Fruit fly (Drosophila melanogaster) whole organism, adult: ENCODE data around the gene Wbp2.

ENCODE experiments used
- CG11617 ChIP-seq: fragments of 200-800 bp; sonication (Bioruptor generic); optimal IDR thresholded peaks from 2 replicates; lab custom pipeline; 2017; ENCODE audit warnings: mild to moderate bottlenecking, missing biosample characterization, missing genetic modification reagents, missing genetic modification characterization
- CG12768 ChIP-seq: fragments of 200-800 bp; sonication (Bioruptor generic); optimal IDR thresholded peaks from 2 replicates; lab custom pipeline; 2017; ENCODE audit warnings: missing biosample characterization, missing genetic modification characterization, mild to moderate bottlenecking, moderate library complexity, missing genetic modification reagents
- CG14711 ChIP-seq: fragments of 200-800 bp; sonication (Bioruptor generic); optimal IDR thresholded peaks from 2 replicates; lab custom pipeline; 2018; ENCODE audit warnings: missing biosample characterization, mild to moderate bottlenecking, missing genetic modification characterization, moderate library complexity
- CG1620 ChIP-seq: fragments of 200-800 bp; sonication (Bioruptor generic); optimal IDR thresholded peaks from 2 replicates; lab custom pipeline; 2016; ENCODE audit warnings: missing biosample characterization, missing genetic modification characterization
- CG33017 ChIP-seq: fragments of 200-800 bp; sonication (Bioruptor generic); optimal IDR thresholded peaks from 2 replicates; lab custom pipeline; 2018; ENCODE audit warnings: missing biosample characterization, mild to moderate bottlenecking, missing genetic modification characterization, moderate library complexity
- CG5204 ChIP-seq: fragments of 200-800 bp; sonication (Bioruptor generic); optimal IDR thresholded peaks from 2 replicates; lab custom pipeline; 2016; ENCODE audit warnings: missing biosample characterization, missing genetic modification characterization
- CG7045 ChIP-seq: fragments of 200-800 bp; sonication (Bioruptor generic); optimal IDR thresholded peaks from 2 replicates; lab custom pipeline; 2017; ENCODE audit warnings: missing biosample characterization, mild to moderate bottlenecking, missing genetic modification characterization
- CG7101 ChIP-seq: fragments of 200-800 bp; sonication (Bioruptor generic); optimal IDR thresholded peaks from 2 replicates; lab custom pipeline; 2018; ENCODE audit warnings: missing biosample characterization, mild to moderate bottlenecking, missing genetic modification characterization, moderate library complexity
- Clk ChIP-seq: fragments of 200-800 bp; sonication (Bioruptor generic); optimal IDR thresholded peaks from 2 replicates; lab custom pipeline; 2017; ENCODE audit warnings: missing biosample characterization, missing genetic modification characterization
- Crg-1 ChIP-seq: fragments of 200-800 bp; sonication (Bioruptor generic); optimal IDR thresholded peaks from 2 replicates; lab custom pipeline; 2016; ENCODE audit warnings: missing biosample characterization, missing genetic modification characterization
- Hr96 ChIP-seq: fragments of 200-800 bp; sonication (Bioruptor generic); optimal IDR thresholded peaks from 2 replicates; lab custom pipeline; 2016; ENCODE audit warnings: missing biosample characterization, missing genetic modification characterization
- Mnt ChIP-seq: fragments of 200-800 bp; sonication (Bioruptor generic); optimal IDR thresholded peaks from 2 replicates; lab custom pipeline; 2016; ENCODE audit warnings: missing biosample characterization, mild to moderate bottlenecking, missing genetic modification characterization
- bab1 ChIP-seq: fragments of 200-800 bp; sonication (Bioruptor generic); optimal IDR thresholded peaks from 3 replicates; lab custom pipeline; 2019; ENCODE audit warnings: missing biosample characterization, mild to moderate bottlenecking, missing genetic modification characterization, moderate library complexity
- cic ChIP-seq: fragments of 200-800 bp; sonication (Bioruptor generic); optimal IDR thresholded peaks from 2 replicates; lab custom pipeline; 2017; ENCODE audit warnings: missing biosample characterization, mild to moderate bottlenecking, missing genetic modification characterization, moderate library complexity
- cnc ChIP-seq, 2 experiments: fragments of >200 bp; optimal IDR thresholded peaks; 2 replicates each; lab custom pipeline; 2017
- kay ChIP-seq: fragments of 200-800 bp; sonication (Bioruptor generic); peaks from one replicate; lab custom pipeline; 2016; ENCODE audit warnings: missing biosample characterization, missing genetic modification characterization, borderline replicate concordance
- ovo ChIP-seq: fragments of 200-800 bp; sonication (Bioruptor generic); optimal IDR thresholded peaks from 2 replicates; lab custom pipeline; 2016; ENCODE audit warnings: missing biosample characterization, missing genetic modification characterization
- pad ChIP-seq: fragments of 200-800 bp; sonication (Bioruptor generic); optimal IDR thresholded peaks from 3 replicates; lab custom pipeline; 2017; ENCODE audit warnings: missing biosample characterization, missing genetic modification characterization, mild to moderate bottlenecking, moderate library complexity, missing genetic modification reagents
- tj ChIP-seq: fragments of 200-800 bp; sonication (Bioruptor generic); optimal IDR thresholded peaks from 3 replicates; lab custom pipeline; 2017; ENCODE audit warnings: missing biosample characterization, mild to moderate bottlenecking, missing genetic modification characterization, moderate library complexity
- toe ChIP-seq: fragments of 200-800 bp; sonication (Bioruptor generic); optimal IDR thresholded peaks from 2 replicates; lab custom pipeline; 2016; ENCODE audit warnings: missing biosample characterization, missing genetic modification characterization

Wbp2 gene

DNA sequence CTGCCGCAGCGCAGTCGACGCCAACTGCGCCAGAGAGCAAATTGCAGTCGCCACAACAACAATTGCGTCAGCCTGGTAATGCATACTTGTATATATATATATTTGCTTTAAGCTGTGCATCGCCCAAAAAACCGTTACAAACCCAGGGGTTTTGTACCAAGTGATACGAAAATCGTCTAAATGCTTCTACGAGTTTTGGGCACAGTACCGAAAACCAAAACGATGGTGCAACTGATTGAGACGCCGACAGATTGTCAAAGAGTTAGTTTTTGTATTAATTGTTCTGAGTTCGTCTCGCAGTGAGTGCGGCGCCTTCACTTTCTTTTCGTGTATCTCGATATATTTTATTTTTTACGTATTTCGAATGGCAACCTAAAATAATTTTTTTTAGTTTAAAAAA lies 35.2 kb upstream of the Wbp2 start:
- TF ChIP-seq kay (GFP tag; lab: Kevin White, UChicago), result no peak
- no peak for TF ChIP-seq ovo (GFP tag; lab: Kevin White, UChicago)
- TF ChIP-seq CG7101 (tag; lab: Kevin White, UChicago), result no peak
- no peak for TF ChIP-seq CG12768
- TF ChIP-seq pad (GFP tag; lab: Kevin White, UChicago), result peak; percentile 79
- TF ChIP-seq bab1 (GFP tag; lab: Kevin White, UChicago), result peak; percentile 44

DNA sequence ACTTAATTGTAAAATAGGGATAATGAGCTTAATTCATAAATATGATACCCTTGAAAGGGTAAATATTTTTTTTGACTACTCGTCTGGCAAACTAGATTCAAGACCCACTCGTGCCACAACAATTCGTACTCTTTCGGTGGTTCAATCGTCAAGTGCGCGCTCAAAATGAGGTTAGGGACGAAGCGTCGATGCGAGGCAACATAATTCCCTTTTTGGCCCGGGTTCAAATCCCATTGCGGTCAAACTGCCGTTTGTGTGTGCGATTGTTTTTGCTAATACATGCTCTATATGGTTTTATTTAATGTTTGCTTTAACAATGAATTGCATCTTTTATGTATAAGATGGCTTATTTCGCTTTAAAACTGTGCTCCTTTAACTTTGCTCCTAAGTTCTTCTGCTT lies 34.2 kb upstream of the Wbp2 start:
- TF ChIP-seq tj, result no peak
- TF ChIP-seq kay (GFP tag; lab: Kevin White, UChicago), result no peak
- TF ChIP-seq CG5204 (GFP tag; lab: Kevin White, UChicago), result no peak
- TF ChIP-seq bab1 (GFP tag; lab: Kevin White, UChicago), result peak; percentile 26

DNA sequence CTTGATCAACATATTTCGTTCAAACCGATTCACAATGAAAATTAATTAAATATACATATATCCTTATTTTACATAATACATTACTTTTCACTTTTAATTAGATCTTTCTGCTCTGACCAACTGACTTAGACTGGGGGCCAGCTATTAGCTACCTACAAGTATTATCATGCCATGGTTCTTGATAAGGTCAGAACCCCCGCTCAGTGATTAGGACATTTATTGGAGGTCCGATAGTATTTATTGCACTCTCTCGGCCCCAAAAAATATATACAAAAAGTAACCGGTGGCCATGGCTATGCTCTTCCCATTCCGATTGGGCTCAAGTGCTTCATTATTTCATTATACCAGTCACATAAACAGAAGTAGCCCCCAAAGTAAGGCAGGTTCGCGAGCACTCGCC lies 22.3 kb upstream of the Wbp2 start:
- TF ChIP-seq bab1 (GFP tag; lab: Kevin White, UChicago) (no peak), Mnt (GFP tag; lab: Kevin White, UChicago) (no peak), cnc (optimal IDR thresholded peaks at IDR 0.05; lab: Kevin White, UChicago) (no peak), ovo (GFP tag; lab: Kevin White, UChicago) (no peak), CG14711 (tag; lab: Kevin White, UChicago) (no peak), pad (GFP tag; lab: Kevin White, UChicago) (no peak), kay (GFP tag; lab: Kevin White, UChicago) (no peak), toe (GFP tag; lab: Kevin White, UChicago) (no peak), CG1620 (GFP tag; lab: Kevin White, UChicago) (no peak), CG11617 (GFP tag; lab: Kevin White, UChicago) (no peak), CG7101 (tag; lab: Kevin White, UChicago) (no peak), CG12768 (no peak), Clk (GFP tag; lab: Kevin White, UChicago) (no peak)

DNA sequence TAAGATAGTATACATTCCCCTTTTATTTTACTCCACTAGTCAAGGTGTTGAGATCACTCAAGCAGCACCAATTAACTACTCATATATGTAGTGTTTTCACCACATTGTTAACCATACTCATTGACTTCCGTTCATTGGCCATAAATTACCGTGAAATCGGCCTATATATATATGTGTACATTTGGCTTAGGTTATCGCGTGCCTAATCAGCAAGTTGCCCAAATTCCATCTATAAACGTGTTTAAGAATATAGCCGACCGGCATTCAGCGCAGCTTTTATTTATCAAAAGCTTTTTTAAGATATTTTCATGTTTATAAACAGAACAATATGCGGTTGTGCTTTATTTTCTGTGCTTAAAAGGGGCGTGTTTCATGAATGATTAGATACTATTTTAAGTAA lies 21.4 kb upstream of the Wbp2 start:
- TF ChIP-seq Clk (GFP tag; lab: Kevin White, UChicago) (no peak), CG1620 (GFP tag; lab: Kevin White, UChicago) (no peak), pad (GFP tag; lab: Kevin White, UChicago) (no peak), CG5204 (GFP tag; lab: Kevin White, UChicago) (no peak), CG12768 (no peak)

DNA sequence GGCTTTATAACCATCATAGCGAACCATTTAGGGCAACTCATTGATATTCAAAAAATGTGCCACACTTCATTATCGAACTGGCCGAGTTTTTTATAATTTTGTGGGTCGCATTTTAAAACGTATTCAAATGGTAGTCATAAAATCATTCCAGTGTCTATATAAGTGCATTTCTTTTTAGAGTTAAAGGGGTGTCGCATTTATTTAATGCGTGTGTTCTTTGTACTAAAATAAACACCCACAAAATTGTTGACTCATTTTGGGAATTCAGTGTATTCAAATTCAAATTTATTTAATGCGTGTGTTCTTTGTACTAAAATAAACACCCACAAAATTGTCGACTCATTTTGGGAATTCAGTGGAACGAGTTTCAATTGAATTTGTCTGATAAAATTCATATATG lies 19.5 kb upstream of the Wbp2 start:
- no peak for TF ChIP-seq toe (GFP tag; lab: Kevin White, UChicago)
- no peak for TF ChIP-seq CG33017 (tag; lab: Kevin White, UChicago)
- peak; percentile 77 for TF ChIP-seq kay (GFP tag; lab: Kevin White, UChicago)
- TF ChIP-seq cic, result no peak

dm6 chr3L:12831290-12831952 lies 18.5 kb upstream of the Wbp2 start:
- TF ChIP-seq cnc (optimal IDR thresholded peaks at IDR 0.05; lab: Kevin White, UChicago) (no peak), CG12768 (no peak), kay (GFP tag; lab: Kevin White, UChicago) (no peak), CG7101 (tag; lab: Kevin White, UChicago) (no peak), Mnt (GFP tag; lab: Kevin White, UChicago) (no peak), Crg-1 (GFP tag; lab: Kevin White, UChicago) (no peak), CG7045 (GFP tag; lab: Kevin White, UChicago) (no peak), CG33017 (tag; lab: Kevin White, UChicago) (no peak), CG14711 (tag; lab: Kevin White, UChicago) (no peak), bab1 (GFP tag; lab: Kevin White, UChicago) (no peak), Clk (GFP tag; lab: Kevin White, UChicago) (no peak), ovo (GFP tag; lab: Kevin White, UChicago) (no peak), toe (GFP tag; lab: Kevin White, UChicago) (no peak), CG11617 (GFP tag; lab: Kevin White, UChicago) (no peak), pad (GFP tag; lab: Kevin White, UChicago) (no peak)

- TF ChIP-seq CG11617 (GFP tag; lab: Kevin White, UChicago) (no peak), Hr96 (no peak), kay (GFP tag; lab: Kevin White, UChicago) (no peak), Clk (GFP tag; lab: Kevin White, UChicago) (no peak), tj (no peak), Crg-1 (GFP tag; lab: Kevin White, UChicago) (no peak), CG7101 (tag; lab: Kevin White, UChicago) (no peak), cic (no peak), CG12768 (no peak), pad (GFP tag; lab: Kevin White, UChicago) (no peak), toe (GFP tag; lab: Kevin White, UChicago) (no peak), CG14711 (tag; lab: Kevin White, UChicago) (no peak), Mnt (GFP tag; lab: Kevin White, UChicago) (no peak), cnc (optimal IDR thresholded peaks at IDR 0.05; lab: Kevin White, UChicago) (no peak)
Measured at dm6 chr3L:12832355-12832881, 17.5 kb upstream of the Wbp2 start.
